Fruit fly (Drosophila melanogaster): ENCODE measurements around the gene Patj.

DNA sequence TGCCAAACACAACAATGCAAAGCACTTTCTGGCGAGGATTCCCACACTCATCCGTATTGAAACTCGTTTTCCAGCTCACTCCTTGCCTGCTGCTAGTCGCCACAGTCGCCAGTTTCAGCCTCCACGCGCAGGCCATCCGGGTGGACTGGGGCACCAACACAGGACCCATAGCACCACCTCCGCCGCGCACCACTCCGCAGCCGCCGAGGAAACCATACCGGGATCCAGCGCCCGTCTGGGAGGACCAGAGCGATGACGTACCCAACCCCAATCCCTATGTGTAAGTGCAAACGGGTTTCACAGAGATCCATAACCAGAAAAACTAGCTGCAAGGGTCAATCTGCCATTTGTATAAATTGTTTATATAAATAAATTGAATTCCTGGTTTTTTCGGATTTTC, 22.5 kb downstream of the Patj start:
- TF ChIP-seq EcR (GFP tag; optimal IDR thresholded peaks at IDR 0.05) (no peak), usp (GFP tag; optimal IDR thresholded peaks at IDR 0.05) (no peak), Dll (optimal IDR thresholded peaks at IDR 0.05) (no peak), psq (optimal IDR thresholded peaks at IDR 0.05) (no peak), CG8478 (optimal IDR thresholded peaks at IDR 0.05) (no peak), pan (optimal IDR thresholded peaks at IDR 0.05) (no peak)
